Fruit fly (Drosophila melanogaster) whole organism, prepupa: ENCODE data around the gene PIG-K.
A peak's percentile ranks its signal among the peaks of the same experiment; 100 is the strongest.

Experiments used
- CG10631 ChIP-seq: fragments of 200-800 bp; sonication (Bioruptor generic); optimal IDR thresholded peaks from 2 replicates; lab custom pipeline; 2016; ENCODE audit warnings: missing biosample characterization, missing genetic modification characterization
- CG11294 ChIP-seq: fragments of 200-800 bp; sonication (Bioruptor generic); IDR thresholded peaks from 2 replicates; pipeline ENCODE4 v1.3.6; 2022; ENCODE audit warnings: missing biosample characterization, missing genetic modification characterization
- CG11762 ChIP-seq: fragments of 200-800 bp; sonication (Bioruptor generic); optimal IDR thresholded peaks from 3 replicates; lab custom pipeline; 2016; ENCODE audit warnings: missing biosample characterization, missing genetic modification characterization; ENCODE audit not compliant: insufficient read depth
- CG11902 ChIP-seq: fragments of 200-800 bp; sonication (Bioruptor generic); optimal IDR thresholded peaks from 3 replicates; lab custom pipeline; 2016; ENCODE audit warnings: missing biosample characterization, missing genetic modification characterization
- CG15336 ChIP-seq: fragments of 200-800 bp; sonication (Bioruptor generic); IDR thresholded peaks from 2 replicates; pipeline ENCODE4 v1.3.6; 2022; ENCODE audit warnings: missing biosample characterization, missing genetic modification characterization
- CG1621 ChIP-seq: fragments of 200-800 bp; sonication (Bioruptor generic); optimal IDR thresholded peaks from 3 replicates; lab custom pipeline; 2018; ENCODE audit warnings: missing biosample characterization, mild to moderate bottlenecking, missing genetic modification characterization
- CG16779 ChIP-seq: fragments of 200-800 bp; sonication (Bioruptor generic); optimal IDR thresholded peaks from 3 replicates; lab custom pipeline; 2017; ENCODE audit warnings: missing biosample characterization, mild to moderate bottlenecking, missing genetic modification characterization
- CG3032 ChIP-seq: fragments of 200-800 bp; optimal IDR thresholded peaks from 2 replicates; lab custom pipeline; 2019; ENCODE audit warnings: missing biosample characterization, mild to moderate bottlenecking, missing genetic modification characterization, moderate library complexity
- CG32006 ChIP-seq: fragments of 200-800 bp; sonication (Bioruptor generic); optimal IDR thresholded peaks from 3 replicates; lab custom pipeline; 2017; ENCODE audit warnings: missing biosample characterization, mild to moderate bottlenecking, missing genetic modification characterization
- CG34406 ChIP-seq: fragments of 200-800 bp; sonication (Bioruptor generic); optimal IDR thresholded peaks from 3 replicates; lab custom pipeline; 2016; ENCODE audit warnings: missing biosample characterization, missing genetic modification characterization
- CG3919 ChIP-seq: fragments of 200-800 bp; sonication (Bioruptor generic); optimal IDR thresholded peaks from 3 replicates; lab custom pipeline; 2016; ENCODE audit warnings: missing biosample characterization, missing genetic modification characterization
- CG4318 ChIP-seq: fragments of 200-800 bp; sonication (Bioruptor generic); optimal IDR thresholded peaks from 3 replicates; lab custom pipeline; 2017; ENCODE audit warnings: missing biosample characterization, mild to moderate bottlenecking, missing genetic modification characterization
- CG6163 ChIP-seq: fragments of 200-800 bp; sonication (Bioruptor generic); IDR thresholded peaks from 3 replicates; pipeline ENCODE4 v1.3.6; 2022; ENCODE audit warnings: missing biosample characterization, missing genetic modification characterization
- CG6276 ChIP-seq: fragments of 200-800 bp; sonication (Bioruptor generic); optimal IDR thresholded peaks from 2 replicates; lab custom pipeline; 2017; ENCODE audit warnings: missing biosample characterization, mild to moderate bottlenecking, missing genetic modification characterization
- CG6808 ChIP-seq: fragments of 200-800 bp; sonication (Bioruptor generic); optimal IDR thresholded peaks from 3 replicates; lab custom pipeline; 2017; ENCODE audit warnings: missing biosample characterization, missing genetic modification characterization, mild to moderate bottlenecking, moderate library complexity, missing genetic modification reagents
- CG6854 ChIP-seq: fragments of 200-800 bp; sonication (Bioruptor generic); optimal IDR thresholded peaks from 2 replicates; lab custom pipeline; 2017; ENCODE audit warnings: missing biosample characterization, mild to moderate bottlenecking, missing genetic modification characterization
- CG8119 ChIP-seq: fragments of 200-800 bp; sonication (Bioruptor generic); IDR thresholded peaks from 3 replicates; pipeline ENCODE4 v1.3.6; 2022; ENCODE audit warnings: missing biosample characterization, missing genetic modification characterization
- CG8319 ChIP-seq: fragments of 200-800 bp; sonication (Bioruptor generic); optimal IDR thresholded peaks from 3 replicates; lab custom pipeline; 2016; ENCODE audit warnings: missing biosample characterization, missing genetic modification characterization
- CG8632 ChIP-seq: fragments of 200-800 bp; sonication (Bioruptor generic); optimal IDR thresholded peaks from 3 replicates; lab custom pipeline; 2016; ENCODE audit warnings: missing biosample characterization, missing genetic modification characterization
- CG9139 ChIP-seq: fragments of 200-800 bp; sonication (Bioruptor generic); optimal IDR thresholded peaks from 3 replicates; lab custom pipeline; 2017; ENCODE audit warnings: missing biosample characterization, mild to moderate bottlenecking, missing genetic modification characterization
- Eip75B ChIP-seq: fragments of 200-800 bp; sonication (Bioruptor generic); optimal IDR thresholded peaks from 3 replicates; lab custom pipeline; 2016; ENCODE audit warnings: missing biosample characterization, missing genetic modification characterization
- Eip78C ChIP-seq: fragments of 200-800 bp; sonication (Bioruptor generic); peaks from one replicate; lab custom pipeline; 2016; ENCODE audit warnings: missing biosample characterization, missing genetic modification characterization
- Ets21C ChIP-seq: fragments of 200-800 bp; sonication (Bioruptor generic); optimal IDR thresholded peaks from 3 replicates; lab custom pipeline; 2016; ENCODE audit warnings: missing biosample characterization, missing genetic modification characterization
- Ets96B ChIP-seq: fragments of 200-800 bp; optimal IDR thresholded peaks from 2 replicates; lab custom pipeline; 2019; ENCODE audit warnings: missing biosample characterization, mild to moderate bottlenecking, missing genetic modification characterization, moderate library complexity
- Hr38 ChIP-seq: sonication (Bioruptor generic); optimal IDR thresholded peaks from 2 replicates; lab custom pipeline; 2016; ENCODE audit warnings: missing biosample characterization, missing genetic modification characterization
- Hr39 ChIP-seq: fragments of 200-800 bp; sonication (Bioruptor generic); optimal IDR thresholded peaks from 2 replicates; lab custom pipeline; 2016; ENCODE audit warnings: missing biosample characterization, missing genetic modification characterization
- Hr4 ChIP-seq: fragments of 200-800 bp; sonication (Bioruptor generic); optimal IDR thresholded peaks from 3 replicates; lab custom pipeline; 2016; ENCODE audit warnings: missing biosample characterization, missing genetic modification characterization
- Lpt ChIP-seq: fragments of 200-800 bp; sonication (Bioruptor generic); optimal IDR thresholded peaks from 3 replicates; lab custom pipeline; 2016; ENCODE audit warnings: missing biosample characterization, missing genetic modification characterization
- Met ChIP-seq: fragments of 200-800 bp; sonication (Bioruptor generic); optimal IDR thresholded peaks from 3 replicates; lab custom pipeline; 2016; ENCODE audit warnings: missing biosample characterization, missing genetic modification characterization
- OdsH ChIP-seq: fragments of 200-800 bp; sonication (Bioruptor generic); optimal IDR thresholded peaks from 3 replicates; lab custom pipeline; 2016; ENCODE audit warnings: missing biosample characterization, missing genetic modification characterization
- Smox ChIP-seq: fragments of 200-800 bp; sonication (Bioruptor generic); optimal IDR thresholded peaks from 3 replicates; lab custom pipeline; 2016; ENCODE audit warnings: missing biosample characterization, missing genetic modification characterization
- Sox14 ChIP-seq: fragments of 200-800 bp; sonication (Bioruptor generic); optimal IDR thresholded peaks from 3 replicates; lab custom pipeline; 2016; ENCODE audit warnings: missing biosample characterization, missing genetic modification characterization
- achi ChIP-seq: fragments of 200-800 bp; sonication (Bioruptor generic); optimal IDR thresholded peaks from 3 replicates; lab custom pipeline; 2016; ENCODE audit warnings: missing biosample characterization, missing genetic modification characterization
- acj6 ChIP-seq: fragments of 200-800 bp; sonication (Bioruptor generic); optimal IDR thresholded peaks from 3 replicates; lab custom pipeline; 2016; ENCODE audit warnings: missing biosample characterization, missing genetic modification characterization
- cyc ChIP-seq: fragments of 200-800 bp; sonication (Bioruptor generic); optimal IDR thresholded peaks from 3 replicates; lab custom pipeline; 2016; ENCODE audit warnings: missing biosample characterization, missing genetic modification characterization
- dac ChIP-seq: fragments of 200-800 bp; sonication (Bioruptor generic); optimal IDR thresholded peaks from 2 replicates; lab custom pipeline; 2017; ENCODE audit warnings: missing biosample characterization, mild to moderate bottlenecking, missing genetic modification characterization
- esn ChIP-seq: fragments of 200-800 bp; sonication (Bioruptor generic); optimal IDR thresholded peaks from 2 replicates; lab custom pipeline; 2016; ENCODE audit warnings: missing biosample characterization, mild to moderate bottlenecking, missing genetic modification characterization, moderate library complexity
- fd59A ChIP-seq: fragments of 200-800 bp; sonication (Bioruptor generic); optimal IDR thresholded peaks from 2 replicates; lab custom pipeline; 2017; ENCODE audit warnings: missing biosample characterization, mild to moderate bottlenecking, missing genetic modification characterization, missing genetic modification reagents
- fd85E ChIP-seq: fragments of 200-800 bp; sonication (Bioruptor generic); optimal IDR thresholded peaks from 3 replicates; lab custom pipeline; 2016; ENCODE audit warnings: missing biosample characterization, missing genetic modification characterization
- fkh ChIP-seq: fragments of 200-800 bp; sonication (Bioruptor generic); optimal IDR thresholded peaks from 3 replicates; lab custom pipeline; 2017; ENCODE audit warnings: missing biosample characterization, mild to moderate bottlenecking, missing genetic modification characterization, moderate library complexity
- lz ChIP-seq: fragments of 200-800 bp; sonication (Bioruptor generic); optimal IDR thresholded peaks from 3 replicates; lab custom pipeline; 2016; ENCODE audit warnings: missing biosample characterization, missing genetic modification characterization
- net ChIP-seq: fragments of 200-800 bp; sonication (Bioruptor generic); optimal IDR thresholded peaks from 3 replicates; lab custom pipeline; 2016; ENCODE audit warnings: missing biosample characterization, missing genetic modification characterization
- pdm3 ChIP-seq: fragments of 200-800 bp; sonication (Bioruptor generic); optimal IDR thresholded peaks from 3 replicates; lab custom pipeline; 2016; ENCODE audit warnings: missing biosample characterization, missing genetic modification characterization
- spab ChIP-seq: fragments of 200-800 bp; sonication (Bioruptor generic); optimal IDR thresholded peaks from 2 replicates; lab custom pipeline; 2017; ENCODE audit warnings: missing biosample characterization, mild to moderate bottlenecking, missing genetic modification characterization, missing genetic modification reagents
- ss ChIP-seq, 2 experiments: fragments of 200-800 bp; sonication (Bioruptor generic); optimal IDR thresholded peaks; 2 replicates in 1 of 2; 3 replicates in 1 of 2; lab custom pipeline; 2017 to 2018; ENCODE audit warnings: mild to moderate bottlenecking in 2 of 2, missing biosample characterization in 2 of 2, missing genetic modification characterization in 2 of 2, moderate library complexity in 1 of 2
- svp ChIP-seq: fragments of 200-800 bp; sonication (Bioruptor generic); peaks from one replicate; lab custom pipeline; 2016; ENCODE audit warnings: missing biosample characterization, missing genetic modification characterization
- vri ChIP-seq: fragments of 200-800 bp; sonication (Bioruptor generic); optimal IDR thresholded peaks from 3 replicates; lab custom pipeline; 2016; ENCODE audit warnings: missing biosample characterization, mild to moderate bottlenecking, missing genetic modification characterization

The PIG-K gene

dm6 chrX:2010010-2010873, 1.1 kb upstream of the PIG-K start, which contains the start of gene east (continued):
- no peak for TF ChIP-seq CG16779 (tag; lab: Kevin White, UChicago)
- no peak for TF ChIP-seq lz
- TF ChIP-seq Ets21C (GFP tag; lab: Kevin White, UChicago): no peak
- peak; percentile 52 for TF ChIP-seq CG1621 (tag; lab: Kevin White, UChicago)
- no peak for TF ChIP-seq OdsH (GFP tag; lab: Kevin White, UChicago)
- TF ChIP-seq Sox14 (GFP tag; lab: Kevin White, UChicago): no peak
- no peak for TF ChIP-seq net (GFP tag; lab: Kevin White, UChicago)
- no peak for TF ChIP-seq CG11902 (GFP tag; lab: Kevin White, UChicago)
- peak; percentile 70 for TF ChIP-seq CG9139 (GFP tag; lab: Kevin White, UChicago)
- TF ChIP-seq CG6854: peak; percentile 79
- TF ChIP-seq vri: no peak
- TF ChIP-seq CG6808: peak; percentile 61
- peak; percentile 71; the same call in 2 of the 3 replicates for TF ChIP-seq CG6163 (GFP tag; lab: Robert Waterston, UW)
- no peak for TF ChIP-seq CG15336 (GFP tag; lab: Robert Waterston, UW)
- TF ChIP-seq fkh (GFP tag; lab: Kevin White, UChicago): peak; percentile 26
- no peak for TF ChIP-seq svp (GFP tag; lab: Kevin White, UChicago)
- TF ChIP-seq Smox (GFP tag; lab: Kevin White, UChicago): no peak
- TF ChIP-seq Eip78C: peak; percentile 83

- peak; percentile 68 for TF ChIP-seq Met (GFP tag; lab: Kevin White, UChicago)
- peak; percentile 75 for TF ChIP-seq Smox (GFP tag; lab: Kevin White, UChicago)
- TF ChIP-seq CG4318: peak; percentile 75
- TF ChIP-seq Hr4 (GFP tag; lab: Kevin White, UChicago): peak; percentile 93
- peak; percentile 50 for TF ChIP-seq CG8319 (GFP tag; lab: Kevin White, UChicago)
- peak; percentile 56 for TF ChIP-seq CG11902 (GFP tag; lab: Kevin White, UChicago)
- TF ChIP-seq CG6854: no peak
- peak; percentile 49 for TF ChIP-seq cyc
- peak; percentile 52 for TF ChIP-seq CG15336 (GFP tag; lab: Robert Waterston, UW)
- TF ChIP-seq CG8632 (GFP tag; lab: Kevin White, UChicago): peak; percentile 64
- peak; percentile 89 for TF ChIP-seq CG32006 (GFP tag; lab: Kevin White, UChicago)
- peak; percentile 38 for TF ChIP-seq fd59A (GFP tag; lab: Kevin White, UChicago)
- peak; percentile 67 for TF ChIP-seq CG6276 (GFP tag; lab: Kevin White, UChicago)
- TF ChIP-seq CG6808: no peak
- peak; percentile 79 for TF ChIP-seq Ets21C (GFP tag; lab: Kevin White, UChicago)
- peak in 1 of 2 experiments; percentile 60 for TF ChIP-seq ss (GFP tag; optimal IDR thresholded peaks at IDR 0.05; lab: Kevin White, UChicago)
- TF ChIP-seq CG16779 (tag; lab: Kevin White, UChicago): no peak
- peak; percentile 63 for TF ChIP-seq CG3919 (GFP tag; lab: Kevin White, UChicago)
- TF ChIP-seq Ets96B (tag; lab: Kevin White, UChicago): peak; percentile 61
- TF ChIP-seq CG11294 (GFP tag; lab: Robert Waterston, UW): peak; percentile 13
- peak; percentile 53 for TF ChIP-seq Lpt (GFP tag; lab: Kevin White, UChicago)
- TF ChIP-seq CG3032 (tag; lab: Kevin White, UChicago): peak; percentile 76
- TF ChIP-seq Eip75B (GFP tag; lab: Kevin White, UChicago): peak; percentile 68
- TF ChIP-seq achi: peak; percentile 65
- peak; percentile 59; the same call in 2 of the 3 replicates for TF ChIP-seq CG8119 (GFP tag; lab: Robert Waterston, UW)
- peak; percentile 63 for TF ChIP-seq CG11762 (GFP tag; lab: Kevin White, UChicago)
- peak; percentile 79 for TF ChIP-seq Hr39 (GFP tag; lab: Kevin White, UChicago)
- no peak for TF ChIP-seq fd85E (GFP tag; lab: Kevin White, UChicago)
- peak; percentile 82 for TF ChIP-seq pdm3 (GFP tag; lab: Kevin White, UChicago)
- peak; percentile 77 for TF ChIP-seq CG10631 (GFP tag; lab: Kevin White, UChicago)
- peak; percentile 57 for TF ChIP-seq CG34406 (GFP tag; lab: Kevin White, UChicago)
- peak; percentile 37 for TF ChIP-seq spab (GFP tag; lab: Kevin White, UChicago)
- TF ChIP-seq OdsH (GFP tag; lab: Kevin White, UChicago): peak; percentile 70
- TF ChIP-seq Hr38 (GFP tag; lab: Kevin White, UChicago): no peak
- no peak for TF ChIP-seq CG1621 (tag; lab: Kevin White, UChicago)
- peak; percentile 60 for TF ChIP-seq dac (GFP tag; lab: Kevin White, UChicago)
- TF ChIP-seq acj6 (GFP tag; lab: Kevin White, UChicago): peak; percentile 65
- TF ChIP-seq esn (GFP tag; lab: Kevin White, UChicago): peak; percentile 83
Observed at dm6 chrX:2009453-2010009, 367 bp upstream of the PIG-K start.
